Fruit fly (Drosophila melanogaster) whole organism, prepupa: Measurements from ENCODE around the gene CG2082.

Source experiments
- CG10669 ChIP-seq: fragments of 200-800 bp; sonication (Bioruptor generic); optimal IDR thresholded peaks from 3 replicates; lab custom pipeline; 2018; ENCODE audit warnings: missing biosample characterization, mild to moderate bottlenecking, missing genetic modification characterization, moderate library complexity
- CG11294 ChIP-seq: fragments of 200-800 bp; sonication (Bioruptor generic); IDR thresholded peaks from 2 replicates; pipeline ENCODE4 v1.3.6; 2022; ENCODE audit warnings: missing biosample characterization, missing genetic modification characterization
- CG11762 ChIP-seq: fragments of 200-800 bp; sonication (Bioruptor generic); optimal IDR thresholded peaks from 3 replicates; lab custom pipeline; 2016; ENCODE audit warnings: missing biosample characterization, missing genetic modification characterization; ENCODE audit not compliant: insufficient read depth
- CG15336 ChIP-seq: fragments of 200-800 bp; sonication (Bioruptor generic); IDR thresholded peaks from 2 replicates; pipeline ENCODE4 v1.3.6; 2022; ENCODE audit warnings: missing biosample characterization, missing genetic modification characterization
- CG1621 ChIP-seq: fragments of 200-800 bp; sonication (Bioruptor generic); optimal IDR thresholded peaks from 3 replicates; lab custom pipeline; 2018; ENCODE audit warnings: missing biosample characterization, mild to moderate bottlenecking, missing genetic modification characterization
- CG31627 ChIP-seq: fragments of 200-800 bp; sonication (Bioruptor generic); optimal IDR thresholded peaks from 3 replicates; lab custom pipeline; 2016; ENCODE audit warnings: missing biosample characterization, missing genetic modification characterization
- CG32006 ChIP-seq: fragments of 200-800 bp; sonication (Bioruptor generic); optimal IDR thresholded peaks from 3 replicates; lab custom pipeline; 2017; ENCODE audit warnings: missing biosample characterization, mild to moderate bottlenecking, missing genetic modification characterization
- CG6163 ChIP-seq: fragments of 200-800 bp; sonication (Bioruptor generic); IDR thresholded peaks from 3 replicates; pipeline ENCODE4 v1.3.6; 2022; ENCODE audit warnings: missing biosample characterization, missing genetic modification characterization
- CG6792 ChIP-seq: fragments of 200-800 bp; sonication (Bioruptor generic); optimal IDR thresholded peaks from 3 replicates; lab custom pipeline; 2016; ENCODE audit warnings: missing biosample characterization, missing genetic modification characterization
- CG6854 ChIP-seq: fragments of 200-800 bp; sonication (Bioruptor generic); optimal IDR thresholded peaks from 2 replicates; lab custom pipeline; 2017; ENCODE audit warnings: missing biosample characterization, mild to moderate bottlenecking, missing genetic modification characterization
- CG7368 ChIP-seq: fragments of 200-800 bp; sonication (Bioruptor generic); optimal IDR thresholded peaks from 3 replicates; lab custom pipeline; 2016; ENCODE audit warnings: missing biosample characterization, missing genetic modification characterization
- CG8319 ChIP-seq: fragments of 200-800 bp; sonication (Bioruptor generic); optimal IDR thresholded peaks from 3 replicates; lab custom pipeline; 2016; ENCODE audit warnings: missing biosample characterization, missing genetic modification characterization
- Eip75B ChIP-seq: fragments of 200-800 bp; sonication (Bioruptor generic); optimal IDR thresholded peaks from 3 replicates; lab custom pipeline; 2016; ENCODE audit warnings: missing biosample characterization, missing genetic modification characterization
- Eip78C ChIP-seq: fragments of 200-800 bp; sonication (Bioruptor generic); peaks from one replicate; lab custom pipeline; 2016; ENCODE audit warnings: missing biosample characterization, missing genetic modification characterization
- Ets21C ChIP-seq: fragments of 200-800 bp; sonication (Bioruptor generic); optimal IDR thresholded peaks from 3 replicates; lab custom pipeline; 2016; ENCODE audit warnings: missing biosample characterization, missing genetic modification characterization
- Ets96B ChIP-seq: fragments of 200-800 bp; optimal IDR thresholded peaks from 2 replicates; lab custom pipeline; 2019; ENCODE audit warnings: missing biosample characterization, mild to moderate bottlenecking, missing genetic modification characterization, moderate library complexity
- Gug ChIP-seq: fragments of 200-800 bp; sonication (Bioruptor generic); IDR thresholded peaks from 2 replicates; pipeline ENCODE4 v1.3.6; 2022; ENCODE audit warnings: missing biosample characterization, missing genetic modification characterization
- Hr38 ChIP-seq: sonication (Bioruptor generic); optimal IDR thresholded peaks from 2 replicates; lab custom pipeline; 2016; ENCODE audit warnings: missing biosample characterization, missing genetic modification characterization
- Lpt ChIP-seq: fragments of 200-800 bp; sonication (Bioruptor generic); optimal IDR thresholded peaks from 3 replicates; lab custom pipeline; 2016; ENCODE audit warnings: missing biosample characterization, missing genetic modification characterization
- Met ChIP-seq: fragments of 200-800 bp; sonication (Bioruptor generic); optimal IDR thresholded peaks from 3 replicates; lab custom pipeline; 2016; ENCODE audit warnings: missing biosample characterization, missing genetic modification characterization
- Sox14 ChIP-seq: fragments of 200-800 bp; sonication (Bioruptor generic); optimal IDR thresholded peaks from 3 replicates; lab custom pipeline; 2016; ENCODE audit warnings: missing biosample characterization, missing genetic modification characterization
- cyc ChIP-seq: fragments of 200-800 bp; sonication (Bioruptor generic); optimal IDR thresholded peaks from 3 replicates; lab custom pipeline; 2016; ENCODE audit warnings: missing biosample characterization, missing genetic modification characterization
- dsx ChIP-seq: fragments of 200-800 bp; optimal IDR thresholded peaks from 3 replicates; lab custom pipeline; 2019; ENCODE audit warnings: missing biosample characterization, mild to moderate bottlenecking, missing genetic modification characterization, moderate library complexity; ENCODE audit not compliant: poor library complexity, severe bottlenecking
- eg ChIP-seq: fragments of 200-800 bp; sonication (Bioruptor generic); IDR thresholded peaks from 3 replicates; pipeline ENCODE4 v1.3.6; 2022; ENCODE audit warnings: missing biosample characterization, missing genetic modification characterization
- esn ChIP-seq: fragments of 200-800 bp; sonication (Bioruptor generic); optimal IDR thresholded peaks from 2 replicates; lab custom pipeline; 2016; ENCODE audit warnings: missing biosample characterization, mild to moderate bottlenecking, missing genetic modification characterization, moderate library complexity
- fkh ChIP-seq: fragments of 200-800 bp; sonication (Bioruptor generic); optimal IDR thresholded peaks from 3 replicates; lab custom pipeline; 2017; ENCODE audit warnings: missing biosample characterization, mild to moderate bottlenecking, missing genetic modification characterization, moderate library complexity
- lz ChIP-seq: fragments of 200-800 bp; sonication (Bioruptor generic); optimal IDR thresholded peaks from 3 replicates; lab custom pipeline; 2016; ENCODE audit warnings: missing biosample characterization, missing genetic modification characterization
- net ChIP-seq: fragments of 200-800 bp; sonication (Bioruptor generic); optimal IDR thresholded peaks from 3 replicates; lab custom pipeline; 2016; ENCODE audit warnings: missing biosample characterization, missing genetic modification characterization
- salr ChIP-seq, 2 experiments: fragments of 200-800 bp; sonication (Bioruptor generic); optimal IDR thresholded peaks; 3 replicates each; lab custom pipeline; 2016 to 2018; ENCODE audit warnings: missing biosample characterization in 2 of 2, missing genetic modification characterization in 2 of 2, mild to moderate bottlenecking in 1 of 2
- ss ChIP-seq, 2 experiments: fragments of 200-800 bp; sonication (Bioruptor generic); optimal IDR thresholded peaks; 2 replicates in 1 of 2; 3 replicates in 1 of 2; lab custom pipeline; 2017 to 2018; ENCODE audit warnings: mild to moderate bottlenecking in 2 of 2, missing biosample characterization in 2 of 2, missing genetic modification characterization in 2 of 2, moderate library complexity in 1 of 2
- svp ChIP-seq: fragments of 200-800 bp; sonication (Bioruptor generic); peaks from one replicate; lab custom pipeline; 2016; ENCODE audit warnings: missing biosample characterization, missing genetic modification characterization
- topi ChIP-seq: fragments of 200-800 bp; sonication (Bioruptor generic); optimal IDR thresholded peaks from 3 replicates; lab custom pipeline; 2016; ENCODE audit warnings: missing biosample characterization, missing genetic modification characterization

The CG2082 gene

DNA sequence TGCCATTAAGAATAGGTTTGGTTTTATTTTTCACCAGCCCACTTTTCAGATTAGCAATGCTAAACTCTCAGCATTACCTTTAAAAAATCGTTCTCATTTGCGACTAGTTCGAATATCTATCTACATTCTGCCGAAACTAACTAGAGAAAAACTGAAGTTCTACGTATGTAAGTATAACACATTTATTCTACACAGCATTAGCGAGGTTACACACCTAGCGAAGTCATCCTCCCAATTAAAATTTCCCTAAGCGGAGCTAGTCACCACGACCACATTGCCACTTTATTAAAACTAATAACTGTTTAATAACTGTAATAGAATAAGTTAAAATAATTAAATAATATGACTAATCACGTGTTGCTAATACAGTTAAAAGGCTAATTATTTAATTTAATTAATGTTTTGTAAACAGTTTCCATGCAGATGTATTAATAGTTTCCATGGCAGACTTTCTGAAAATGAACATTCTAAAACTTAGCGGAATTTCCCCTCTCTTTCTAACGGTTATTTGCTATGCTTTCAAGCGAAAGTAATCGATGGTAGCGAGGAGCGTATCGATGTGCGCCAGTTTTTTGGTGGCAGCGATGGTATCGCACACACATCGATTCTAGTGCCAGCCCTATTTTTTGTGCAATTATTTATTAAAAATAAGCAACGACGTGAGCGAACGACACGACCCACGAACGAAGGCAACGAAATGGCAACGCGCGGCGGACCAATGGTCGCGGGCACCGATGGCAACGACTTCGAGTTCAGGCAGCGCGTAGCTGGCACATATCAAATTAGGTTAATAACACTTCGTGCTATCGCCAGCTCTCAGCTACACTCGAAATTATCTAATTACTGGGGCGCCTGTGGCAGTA lies 1.9 kb downstream of the CG2082 start, which contains the start of gene jagn (continued):
- TF ChIP-seq CG32006 (GFP tag; lab: Kevin White, UChicago) (no peak), ss (GFP tag; optimal IDR thresholded peaks at IDR 0.05; lab: Kevin White, UChicago) (no peak), CG15336 (GFP tag; lab: Robert Waterston, UW) (0 out of 2 replicates have a peak, but pooled peaks have one; percentile 18), Hr38 (no peak), CG6163 (GFP tag; lab: Robert Waterston, UW) (peak; percentile 54; the same call in 2 of the 3 replicates), CG1621 (tag; lab: Kevin White, UChicago) (no peak), Met (GFP tag; lab: Kevin White, UChicago) (peak; percentile 63), lz (GFP tag; lab: Kevin White, UChicago) (peak; percentile 58), Eip78C (GFP tag; lab: Kevin White, UChicago) (peak; percentile 81), net (GFP tag; lab: Kevin White, UChicago) (no peak)

DNA sequence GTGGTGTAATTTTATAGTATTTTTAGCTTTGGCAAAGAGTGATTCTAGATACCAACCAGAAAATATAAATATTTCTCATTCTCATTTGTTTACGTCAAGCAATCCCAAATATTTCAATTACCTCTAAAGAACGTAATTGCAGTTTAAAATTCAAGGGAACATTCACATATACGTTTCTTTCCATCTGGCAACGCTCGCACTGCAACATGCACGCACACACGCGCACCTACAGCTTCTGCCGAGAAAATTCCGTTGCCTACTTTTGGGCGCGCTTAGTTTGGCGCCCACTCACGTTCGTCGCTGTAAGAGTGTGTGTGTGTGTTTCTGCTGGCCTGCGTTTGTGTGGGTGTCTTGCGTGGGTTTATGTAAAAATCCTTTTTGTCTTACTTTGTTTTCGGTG lies 8.4 kb downstream of the CG2082 start:
- TF ChIP-seq CG11294 (GFP tag; lab: Robert Waterston, UW) (no peak), svp (peak; percentile 20)

DNA sequence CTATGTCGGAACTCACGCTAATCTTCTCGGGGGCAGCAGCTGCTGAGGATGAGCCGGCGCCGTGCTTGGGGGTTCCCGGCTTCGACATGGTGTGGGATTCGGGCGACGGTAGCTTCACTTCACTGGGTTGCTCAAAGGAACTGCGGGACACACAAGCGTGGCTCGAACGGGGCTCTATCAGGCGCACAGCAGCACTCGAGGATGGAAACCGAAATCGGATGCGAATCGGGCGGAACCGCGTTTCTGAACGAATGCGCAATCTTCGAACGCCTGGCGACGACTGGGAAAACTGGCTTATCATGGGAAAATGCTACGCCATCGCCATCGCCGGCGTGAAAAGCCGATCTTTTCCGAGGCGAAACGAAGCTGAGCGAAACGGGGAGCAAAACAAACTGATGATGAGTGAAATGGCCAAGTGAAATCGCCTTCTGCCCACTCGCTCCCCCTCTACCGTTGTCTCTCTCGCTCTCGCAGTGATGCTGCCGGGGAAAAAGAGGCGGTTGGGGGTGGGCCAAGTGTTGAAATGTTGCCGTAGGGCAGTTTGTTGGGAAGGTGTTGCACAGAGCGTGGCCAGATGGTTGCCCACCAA lies 9.2 kb downstream of the CG2082 start:
- TF ChIP-seq eg (GFP tag; lab: Robert Waterston, UW) (0 out of 3 replicates have a peak, but pooled peaks have one; percentile 21), Hr38 (no peak), Eip75B (no peak), salr (GFP tag; optimal IDR thresholded peaks at IDR 0.05; lab: Kevin White, UChicago) (no peak)

DNA sequence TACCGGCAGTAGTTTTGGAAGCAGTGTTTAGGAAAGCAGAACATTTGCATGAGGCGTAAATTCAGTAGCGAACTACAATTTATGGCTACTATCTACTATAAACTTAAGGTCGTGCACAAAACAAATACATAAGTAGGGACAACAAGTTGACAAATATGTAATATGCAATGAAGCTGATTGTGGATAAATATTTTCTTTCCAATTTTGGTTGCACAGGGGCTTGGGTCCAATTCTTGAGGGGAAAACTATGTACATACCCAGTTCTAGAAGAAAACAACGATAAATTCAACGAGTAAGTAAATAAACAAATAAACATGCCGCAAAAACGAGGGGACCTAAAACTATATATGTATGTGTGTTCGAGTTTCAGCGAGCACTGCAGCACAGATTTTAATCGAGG lies 19.9 kb downstream of the CG2082 start:
- no peak for TF ChIP-seq esn
- TF ChIP-seq CG6792: no peak
- TF ChIP-seq fkh (GFP tag; lab: Kevin White, UChicago): peak; percentile 55
- TF ChIP-seq Lpt (GFP tag; lab: Kevin White, UChicago): no peak
- TF ChIP-seq Ets21C (GFP tag; lab: Kevin White, UChicago): no peak
- TF ChIP-seq CG6854: no peak
- TF ChIP-seq cyc (GFP tag; lab: Kevin White, UChicago): no peak

- TF ChIP-seq CG11762 (GFP tag; lab: Kevin White, UChicago) (no peak), CG7368 (GFP tag; lab: Kevin White, UChicago) (no peak), Gug (no peak), Ets96B (tag; lab: Kevin White, UChicago) (no peak), cyc (GFP tag; lab: Kevin White, UChicago) (peak; percentile 23), salr (GFP tag; optimal IDR thresholded peaks at IDR 0.05; lab: Kevin White, UChicago) (no peak), topi (GFP tag; lab: Kevin White, UChicago) (no peak), dsx (GFP tag; lab: Kevin White, UChicago) (no peak), lz (GFP tag; lab: Kevin White, UChicago) (peak; percentile 34), Sox14 (GFP tag; lab: Kevin White, UChicago) (peak; percentile 45), CG6792 (no peak), esn (peak; percentile 56), Met (GFP tag; lab: Kevin White, UChicago) (no peak), CG8319 (no peak), CG31627 (GFP tag; lab: Kevin White, UChicago) (peak; percentile 32), CG10669 (GFP tag; lab: Kevin White, UChicago) (no peak), Ets21C (GFP tag; lab: Kevin White, UChicago) (no peak)
These were observed 22.2 kb downstream of the CG2082 start, which contains the start of gene Sec8 for dm6 chr3R:5758624-5759209. TSS of gene Sec8 (minus strand) at chr3R:5758997.
